Worm (Caenorhabditis elegans): ENCODE measurements around the gene R05D8.7.

Gene R05D8.7

ce11 chrV:2738174-2738573 lies 24.8 kb downstream of the R05D8.7 start, which contains the start of gene srg-56:
Gene srg-56 (minus strand): TSS chrV:2738274.
- TF ChIP-seq lsy-2 (tag; optimal IDR thresholded peaks at IDR 0.05) (no peak), mep-1 (tag; optimal IDR thresholded peaks at IDR 0.05) (no peak), ZK546.5 (tag; optimal IDR thresholded peaks at IDR 0.05) (no peak), ceh-20 (GFP tag; IDR thresholded peaks at IDR 0.05) (no peak), zfp-3 (GFP tag; conservative IDR thresholded peaks at IDR 0.05) (no peak), tag-97 (GFP tag; IDR thresholded peaks at IDR 0.05) (no peak), ctbp-1 (GFP tag; IDR thresholded peaks at IDR 0.05) (no peak), ztf-11 (tag; optimal IDR thresholded peaks at IDR 0.05) (no peak), dpl-1 (GFP tag; optimal IDR thresholded peaks at IDR 0.05) (no peak), set-16 (GFP tag; IDR thresholded peaks at IDR 0.05) (no peak), spr-3 (GFP tag; optimal IDR thresholded peaks at IDR 0.05) (no peak), gei-8 (GFP tag; optimal IDR thresholded peaks at IDR 0.05) (no peak), zfp-2 (tag; optimal IDR thresholded peaks at IDR 0.05) (no peak)

ce11 chrV:2734360-2734759 lies 28.6 kb downstream of the R05D8.7 start, which contains the start of gene srg-57:
Gene srg-57 (minus strand): TSS chrV:2734460.
- peak in 1 of 2 experiments; percentile 55 for TF ChIP-seq unc-62 (GFP tag; optimal IDR thresholded peaks at IDR 0.05 in 1 of 2)
- no peak for TF ChIP-seq unc-62 (tag; optimal IDR thresholded peaks at IDR 0.05)
- no peak for TF ChIP-seq rbr-2 (tag; optimal IDR thresholded peaks at IDR 0.05)

- TF ChIP-seq lin-38 (GFP tag; IDR thresholded peaks at IDR 0.05) (no peak), mdt-29 (GFP tag; IDR thresholded peaks at IDR 0.05) (no peak), Y48G9A.11 (GFP tag; IDR thresholded peaks at IDR 0.05) (no peak), lin-13 (GFP tag; optimal IDR thresholded peaks at IDR 0.05) (no peak), hlh-11 (tag; optimal IDR thresholded peaks at IDR 0.05) (peak; percentile 92), madf-9 (GFP tag; conservative IDR thresholded peaks at IDR 0.05) (no peak), vab-7 (GFP tag; IDR thresholded peaks at IDR 0.05) (no peak), hmg-1.1 (GFP tag; IDR thresholded peaks at IDR 0.05) (no peak), nhr-102 (tag; optimal IDR thresholded peaks at IDR 0.05) (no peak), nhr-25 (tag; optimal IDR thresholded peaks at IDR 0.05; ENCODE audit: borderline replicate concordance, insufficient read depth) (no peak), gei-8 (GFP tag; optimal IDR thresholded peaks at IDR 0.05) (no peak), zip-11 (GFP tag; IDR thresholded peaks at IDR 0.05) (no peak), daf-16 (GFP tag; optimal IDR thresholded peaks at IDR 0.05) (peak in 1 of 2 experiments; percentile 48), daf-16 (tag; optimal IDR thresholded peaks at IDR 0.05) (peak; percentile 92), skn-1 (tag; optimal IDR thresholded peaks at IDR 0.05) (no peak), daf-8 (GFP tag; IDR thresholded peaks at IDR 0.05) (no peak), F49E8.2 (tag; optimal IDR thresholded peaks at IDR 0.05; ENCODE audit: borderline replicate concordance) (no peak), unc-39 (tag; optimal IDR thresholded peaks at IDR 0.05) (no peak), Y5F2A.4 (GFP tag; optimal IDR thresholded peaks at IDR 0.05) (no peak), lir-3 (tag; optimal IDR thresholded peaks at IDR 0.05) (no peak), fos-1 (tag; optimal IDR thresholded peaks at IDR 0.05) (no peak), nhr-41 (GFP tag; IDR thresholded peaks at IDR 0.05) (no peak), ceh-32 (tag; optimal IDR thresholded peaks at IDR 0.05; ENCODE audit: poor library complexity) (no peak), T26A8.4 (GFP tag; IDR thresholded peaks at IDR 0.05) (no peak), zfp-2 (tag; optimal IDR thresholded peaks at IDR 0.05) (no peak), hif-1 (tag; optimal IDR thresholded peaks at IDR 0.05) (peak in 1 of 2 experiments; percentile 89), R02D3.7 (tag; optimal IDR thresholded peaks at IDR 0.05) (no peak), F10B5.3 (tag; optimal IDR thresholded peaks at IDR 0.05) (no peak), php-3 (GFP tag; IDR thresholded peaks at IDR 0.05) (peak; percentile 21; the same call in 1 of the 2 replicates), ceh-82 (tag; optimal IDR thresholded peaks at IDR 0.05) (no peak), hlh-30 (tag; optimal IDR thresholded peaks at IDR 0.05; ENCODE audit: insufficient read depth) (no peak), duxl-1 (tag; optimal IDR thresholded peaks at IDR 0.05; ENCODE audit: poor library complexity) (no peak), F37D6.2 (tag; optimal IDR thresholded peaks at IDR 0.05) (no peak)
Observed at ce11 chrV:2730784-2731480, 32.1 kb downstream of the R05D8.7 start, which contains the start of gene dod-3. Gene dod-3 (minus strand): TSS chrV:2731098.
